Worm (Caenorhabditis elegans): ENCODE results near the gene F34D10.3.

Gene F34D10.3

DNA sequence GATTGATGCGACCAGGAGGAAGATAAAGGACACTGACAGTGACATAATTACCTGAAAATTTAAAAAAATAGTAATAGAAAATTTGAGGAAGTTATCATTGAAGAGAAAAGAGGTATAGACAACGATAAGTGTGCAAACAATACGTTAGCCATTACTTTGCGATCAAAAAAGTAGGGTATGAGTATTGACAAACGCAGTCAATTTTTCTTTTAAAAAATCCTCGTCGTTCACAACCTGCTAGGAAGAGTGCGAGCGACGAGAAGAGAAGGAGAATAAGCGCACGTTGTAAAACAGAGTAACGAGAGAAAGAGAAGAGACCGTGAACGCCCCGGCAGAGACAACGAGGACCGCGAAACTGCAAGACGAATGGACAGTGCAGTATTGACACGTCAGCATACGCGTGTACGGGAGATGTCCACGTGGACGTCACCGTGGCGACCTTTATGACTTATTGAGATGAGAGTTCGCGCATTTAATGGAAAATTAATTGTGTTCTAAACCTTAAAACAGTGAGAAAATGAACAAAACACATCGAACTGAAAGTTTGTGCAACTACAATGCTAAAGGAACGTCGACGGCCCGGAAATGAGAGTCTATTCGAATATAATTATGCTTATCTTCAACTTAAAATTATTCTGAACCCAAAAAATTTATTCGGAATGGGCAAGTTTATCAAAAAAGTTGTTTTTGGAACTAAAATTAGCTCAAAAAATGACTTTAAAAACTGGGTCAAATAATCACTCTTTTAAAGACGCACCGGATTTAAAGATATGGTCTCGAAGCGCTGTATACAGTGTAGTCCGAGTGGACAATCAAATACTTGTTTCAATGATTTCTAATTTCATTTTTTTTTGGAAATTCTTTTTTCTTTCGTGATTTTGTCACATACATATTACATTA, 32.4 kb upstream of the F34D10.3 start, which contains the start of the genes pdi-1 and C14B1.2 (continued):
- TF ChIP-seq nhr-19 (GFP tag; conservative IDR thresholded peaks at IDR 0.05) = 0 out of 2 replicates have a peak, but pooled peaks have one; percentile 10
- no peak for TF ChIP-seq zag-1 (tag; optimal IDR thresholded peaks at IDR 0.05)

DNA sequence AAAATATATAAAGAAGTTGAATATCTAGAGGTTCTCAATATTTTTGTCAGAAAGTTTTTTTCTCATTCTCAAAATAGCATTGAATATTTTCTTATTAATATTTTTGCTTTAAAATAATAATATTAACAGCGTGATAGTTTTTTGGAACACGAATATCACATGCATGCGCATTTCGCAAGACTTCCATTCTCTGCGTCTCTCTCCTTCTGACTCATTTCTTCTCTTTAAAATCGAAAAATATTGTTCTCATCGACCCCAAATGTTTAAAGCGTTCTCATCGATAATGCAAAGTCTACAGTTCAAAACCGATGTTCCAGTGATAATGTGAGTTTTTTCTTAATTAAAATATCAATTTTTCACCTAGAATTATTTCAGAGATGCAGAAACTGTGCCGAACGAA, 30.7 kb upstream of the F34D10.3 start, which contains the start of gene C14B1.3:
Gene C14B1.3, plus strand, starts transcription at position 168 of the 400 bp plus-strand sequence.
- no peak for TF ChIP-seq Y116A8C.19 (tag; optimal IDR thresholded peaks at IDR 0.05; ENCODE audit: borderline replicate concordance)
- TF ChIP-seq elt-3 (tag; optimal IDR thresholded peaks at IDR 0.05) = peak in 1 of 6 experiments; percentile 21
- no peak for TF ChIP-seq nhr-237 (tag; optimal IDR thresholded peaks at IDR 0.05)
- TF ChIP-seq mep-1 (tag; optimal IDR thresholded peaks at IDR 0.05) = peak; percentile 3
- no peak for TF ChIP-seq ets-5 (GFP tag; IDR thresholded peaks at IDR 0.05)
- TF ChIP-seq snu-23 (GFP tag; optimal IDR thresholded peaks at IDR 0.05) = peak; percentile 4
- no peak for TF ChIP-seq nhr-11 (tag; optimal IDR thresholded peaks at IDR 0.05)
- TF ChIP-seq nhr-19 (GFP tag; conservative IDR thresholded peaks at IDR 0.05) = no peak
- no peak for TF ChIP-seq aly-2 (tag; optimal IDR thresholded peaks at IDR 0.05)
- TF ChIP-seq ceh-82 (tag; optimal IDR thresholded peaks at IDR 0.05) = peak in 2 of 3 experiments; percentile 6 to 31
- no peak for TF ChIP-seq unc-98 (GFP tag; IDR thresholded peaks at IDR 0.05)
- no peak for TF ChIP-seq ztf-11 (tag; optimal IDR thresholded peaks at IDR 0.05)
- TF ChIP-seq efl-1 (optimal IDR thresholded peaks at IDR 0.05) = no peak
- peak; percentile 10 to 91 for TF ChIP-seq efl-1 (GFP tag; optimal IDR thresholded peaks at IDR 0.05 in 1 of 2)
- TF ChIP-seq lsy-2 (tag; optimal IDR thresholded peaks at IDR 0.05) = peak; percentile 28 to 32
- TF ChIP-seq lin-35 (GFP tag; optimal IDR thresholded peaks at IDR 0.05) = peak; percentile 15 to 56
- peak in 1 of 3 experiments; percentile 28 for TF ChIP-seq dpl-1 (GFP tag; optimal IDR thresholded peaks at IDR 0.05)
- TF ChIP-seq mdl-1 (tag; optimal IDR thresholded peaks at IDR 0.05) = peak in 1 of 2 experiments; percentile 29
- TF ChIP-seq tbx-2 (tag; optimal IDR thresholded peaks at IDR 0.05) = no peak
- no peak for TF ChIP-seq mef-2 (tag; optimal IDR thresholded peaks at IDR 0.05)
- TF ChIP-seq nhr-28 (tag; optimal IDR thresholded peaks at IDR 0.05) = no peak
- TF ChIP-seq xbp-1 (tag; optimal IDR thresholded peaks at IDR 0.05) = peak; percentile 1
- no peak for TF ChIP-seq zag-1 (tag; optimal IDR thresholded peaks at IDR 0.05)
- peak; percentile 39 for TF ChIP-seq nhr-71 (tag; optimal IDR thresholded peaks at IDR 0.05)
- TF ChIP-seq zip-4 (GFP tag; optimal IDR thresholded peaks at IDR 0.05) = peak; percentile 30
- TF ChIP-seq lin-15B (tag; optimal IDR thresholded peaks at IDR 0.05) = no peak
- no peak for TF ChIP-seq swsn-7 (tag; optimal IDR thresholded peaks at IDR 0.05)
- no peak for TF ChIP-seq pqm-1 (tag; optimal IDR thresholded peaks at IDR 0.05)
- TF ChIP-seq lin-14 (GFP tag; optimal IDR thresholded peaks at IDR 0.05) = peak; percentile 66
- peak; percentile 17 for TF ChIP-seq jun-1 (tag; optimal IDR thresholded peaks at IDR 0.05)
- peak; percentile 87 for TF ChIP-seq skn-1 (tag; optimal IDR thresholded peaks at IDR 0.05)
- TF ChIP-seq fkh-8 (tag; optimal IDR thresholded peaks at IDR 0.05) = no peak

DNA sequence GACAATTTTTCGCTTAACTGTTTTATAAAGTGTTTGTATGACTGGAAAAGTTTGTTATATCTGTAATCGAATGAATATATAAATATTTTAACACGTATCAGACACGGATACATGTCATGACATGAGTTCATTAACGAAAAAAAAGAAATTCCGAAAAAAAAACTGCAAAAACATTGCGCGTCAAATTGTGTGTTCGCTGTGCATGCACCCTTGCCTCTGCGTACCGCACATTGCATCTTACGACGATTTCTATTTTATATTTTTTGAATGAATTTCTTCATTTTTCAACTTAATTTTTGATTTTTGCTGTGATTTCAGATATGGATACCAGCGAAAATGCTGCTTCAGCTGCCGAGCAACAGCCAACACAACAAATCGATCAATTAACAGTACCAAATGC, 29.1 kb upstream of the F34D10.3 start, which contains the start of gene wdr-5.1:
Gene wdr-5.1, plus strand, starts transcription at position 319 of the 400 bp plus-strand sequence.
- TF ChIP-seq sup-37 (GFP tag; optimal IDR thresholded peaks at IDR 0.05) (no peak), nhr-90 (tag; optimal IDR thresholded peaks at IDR 0.05; ENCODE audit: poor library complexity) (no peak), nhr-47 (tag; optimal IDR thresholded peaks at IDR 0.05) (peak; percentile 22), lsy-2 (tag; optimal IDR thresholded peaks at IDR 0.05) (peak; percentile 31 to 62), nhr-71 (tag; optimal IDR thresholded peaks at IDR 0.05) (peak; percentile 54), aha-1 (tag; optimal IDR thresholded peaks at IDR 0.05) (no peak), pqm-1 (tag; optimal IDR thresholded peaks at IDR 0.05) (no peak), ceh-82 (tag; optimal IDR thresholded peaks at IDR 0.05) (peak in 1 of 3 experiments; percentile 22), skn-1 (tag; optimal IDR thresholded peaks at IDR 0.05) (no peak), lin-35 (GFP tag; optimal IDR thresholded peaks at IDR 0.05) (peak; percentile 21 to 47), blmp-1 (tag; optimal IDR thresholded peaks at IDR 0.05) (no peak), xbp-1 (tag; optimal IDR thresholded peaks at IDR 0.05) (peak; percentile 48), ztf-4 (tag; optimal IDR thresholded peaks at IDR 0.05) (no peak), dpl-1 (GFP tag; optimal IDR thresholded peaks at IDR 0.05) (peak in 2 of 3 experiments; percentile 37 to 60), nhr-85 (tag) (peak; percentile 26), sox-4 (tag; optimal IDR thresholded peaks at IDR 0.05) (no peak), fkh-4 (tag; optimal IDR thresholded peaks at IDR 0.05; ENCODE audit: borderline replicate concordance) (no peak), snu-23 (GFP tag; optimal IDR thresholded peaks at IDR 0.05) (peak; percentile 46), efl-1 (optimal IDR thresholded peaks at IDR 0.05) (peak; percentile 34 to 53), efl-1 (GFP tag; optimal IDR thresholded peaks at IDR 0.05 in 1 of 2) (peak in 1 of 2 experiments; percentile 48), F16B12.6 (tag; optimal IDR thresholded peaks at IDR 0.05) (peak; percentile 88), mab-9 (GFP tag; IDR thresholded peaks at IDR 0.05) (no peak), unc-62 (GFP tag; optimal IDR thresholded peaks at IDR 0.05) (no peak), irx-1 (tag; optimal IDR thresholded peaks at IDR 0.05) (no peak), dsc-1 (tag; optimal IDR thresholded peaks at IDR 0.05) (no peak), mdl-1 (tag; optimal IDR thresholded peaks at IDR 0.05) (no peak), vab-15 (tag; optimal IDR thresholded peaks at IDR 0.05) (no peak)

Measured in whole organism, L1 larva.